Fruit fly (Drosophila melanogaster): ENCODE data around the gene CG14642.

dm6 chr3R:4232139-4233017 is 10.1 kb downstream of the CG14642 start, which contains the start of gene CG14641:
- TF ChIP-seq pad (GFP tag; optimal IDR thresholded peaks at IDR 0.05) (no peak), tj (GFP tag; optimal IDR thresholded peaks at IDR 0.05) (no peak), Clk (GFP tag; optimal IDR thresholded peaks at IDR 0.05) (no peak), toe (GFP tag; optimal IDR thresholded peaks at IDR 0.05) (peak; percentile 32), CG33017 (tag; optimal IDR thresholded peaks at IDR 0.05) (no peak), ovo (GFP tag; optimal IDR thresholded peaks at IDR 0.05) (no peak), cic (GFP tag; optimal IDR thresholded peaks at IDR 0.05) (no peak), CG14711 (tag; optimal IDR thresholded peaks at IDR 0.05) (no peak), kay (GFP tag; ENCODE audit: borderline replicate concordance) (no peak), Crg-1 (GFP tag; optimal IDR thresholded peaks at IDR 0.05) (no peak), CG7045 (GFP tag; optimal IDR thresholded peaks at IDR 0.05) (no peak), bab1 (GFP tag; optimal IDR thresholded peaks at IDR 0.05) (peak; percentile 36), Mnt (GFP tag; optimal IDR thresholded peaks at IDR 0.05) (no peak), CG5204 (GFP tag; optimal IDR thresholded peaks at IDR 0.05) (no peak)

Measured in whole organism, adult.